Fruit fly (Drosophila melanogaster) whole organism: ENCODE results near the gene CG31832.

Experiments used
- CG8478 ChIP-seq: fragments of >200 bp; optimal IDR thresholded peaks from 2 replicates; lab custom pipeline; 2018; ENCODE audit warnings: inconsistent platforms
- Dll ChIP-seq: fragments of >200 bp; optimal IDR thresholded peaks from 2 replicates; lab custom pipeline; 2017
- EcR ChIP-seq, 2 experiments: fragments of >200 bp; optimal IDR thresholded peaks; 2 replicates each; lab custom pipeline; 2017; ENCODE audit warnings: missing biosample characterization in 2 of 2, missing genetic modification characterization in 2 of 2, missing genetic modification reagents in 2 of 2
- pan ChIP-seq: fragments of >200 bp; optimal IDR thresholded peaks from 2 replicates; lab custom pipeline; 2017
- psq ChIP-seq: fragments of >200 bp; optimal IDR thresholded peaks from 2 replicates; lab custom pipeline; 2017
- usp ChIP-seq: fragments of >200 bp; optimal IDR thresholded peaks from 2 replicates; lab custom pipeline; 2017; ENCODE audit warnings: missing biosample characterization, missing genetic modification characterization, mixed read lengths

Gene CG31832

DNA sequence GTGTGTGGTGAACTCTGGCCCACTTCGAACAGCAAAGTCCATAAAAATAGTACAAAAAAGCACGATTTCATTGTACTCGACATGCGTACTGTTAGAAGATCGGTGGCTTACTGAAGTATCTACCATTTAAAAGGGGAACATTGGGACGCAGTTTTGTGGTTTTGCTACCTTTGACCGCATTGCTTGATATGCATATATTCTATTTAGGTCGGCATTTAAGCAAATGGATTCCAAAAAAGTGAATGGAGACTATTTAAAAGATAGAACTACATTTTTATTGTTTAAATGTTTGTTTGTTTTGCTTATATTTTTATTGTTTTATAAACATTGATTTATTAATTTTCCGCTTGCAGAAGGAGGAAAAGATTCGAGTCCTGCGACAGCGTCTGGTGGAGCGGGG lies at the start of gene CG31832:
Gene CG31832 (minus strand): TSS at position 101 of the 400 bp plus-strand sequence.
- TF ChIP-seq EcR (GFP tag; optimal IDR thresholded peaks at IDR 0.05; lab: Kevin White, UChicago) = no peak
- no peak for TF ChIP-seq psq (lab: Kevin White, UChicago)
- TF ChIP-seq Dll (lab: Kevin White, UChicago) = no peak
- no peak for TF ChIP-seq usp
- TF ChIP-seq pan (lab: Kevin White, UChicago) = no peak
- no peak for TF ChIP-seq CG8478 (lab: Kevin White, UChicago)

DNA sequence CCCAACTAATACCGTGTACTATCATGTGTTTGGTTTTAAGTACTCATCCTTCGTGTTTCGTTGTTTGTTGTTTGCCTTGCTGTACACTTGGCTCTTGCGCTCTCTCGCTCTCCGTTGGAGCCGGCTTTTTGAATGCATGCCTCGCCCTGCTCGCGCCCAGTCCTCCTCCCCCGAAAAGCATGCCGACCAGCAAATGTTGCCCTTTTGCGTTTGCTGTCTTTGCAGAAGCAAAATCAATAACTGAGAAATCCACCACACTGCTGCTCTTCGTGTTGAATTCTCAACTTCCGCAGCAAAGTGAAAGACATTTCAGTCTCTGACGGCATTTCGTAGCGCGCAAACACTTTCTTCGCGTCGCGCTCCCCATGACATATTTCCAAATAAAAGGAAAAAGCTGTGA lies 42.9 kb upstream of the CG31832 start, which contains the start of gene wwk:
Gene wwk (plus strand): TSS at position 312 of the 400 bp plus-strand sequence.
- TF ChIP-seq psq (lab: Kevin White, UChicago) (no peak), EcR (GFP tag; optimal IDR thresholded peaks at IDR 0.05; lab: Kevin White, UChicago) (no peak), usp (no peak), Dll (lab: Kevin White, UChicago) (no peak), CG8478 (lab: Kevin White, UChicago) (no peak), pan (lab: Kevin White, UChicago) (no peak)

DNA sequence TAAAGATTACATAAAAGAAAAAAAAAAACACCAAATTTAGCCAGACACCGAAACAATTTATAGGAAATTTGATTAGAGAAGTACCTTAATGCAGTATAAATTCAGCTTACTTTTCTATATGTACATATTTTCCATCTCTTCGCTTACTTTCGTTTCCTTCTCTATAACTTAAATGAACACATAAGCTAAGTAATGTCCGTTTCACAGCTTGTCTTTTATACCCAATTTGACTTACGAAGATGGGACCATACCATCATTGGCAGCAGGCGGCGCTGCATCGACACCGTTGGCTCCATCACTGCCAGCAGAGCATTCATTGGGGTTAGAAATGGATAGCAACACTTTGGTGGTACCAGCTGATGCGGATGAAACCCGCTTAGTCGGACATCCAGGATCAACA lies 38.7 kb upstream of the CG31832 start, which contains the start of gene vig:
Gene vig (minus strand): TSS at position 101 of the 400 bp plus-strand sequence.
- TF ChIP-seq CG8478 (lab: Kevin White, UChicago) (no peak), pan (lab: Kevin White, UChicago) (no peak), psq (lab: Kevin White, UChicago) (no peak), EcR (GFP tag; optimal IDR thresholded peaks at IDR 0.05; lab: Kevin White, UChicago) (no peak), Dll (lab: Kevin White, UChicago) (no peak), usp (no peak)

- TF ChIP-seq EcR (GFP tag; optimal IDR thresholded peaks at IDR 0.05; lab: Kevin White, UChicago) (no peak), psq (lab: Kevin White, UChicago) (no peak), Dll (lab: Kevin White, UChicago) (no peak), usp (no peak), CG8478 (lab: Kevin White, UChicago) (no peak), pan (lab: Kevin White, UChicago) (no peak)
Measured at dm6 chr2L:15067832-15068231, 36.3 kb upstream of the CG31832 start.

dm6 chr2L:15066141-15066540 lies 34.6 kb upstream of the CG31832 start:
- TF ChIP-seq usp (no peak), EcR (GFP tag; optimal IDR thresholded peaks at IDR 0.05; lab: Kevin White, UChicago) (no peak), CG8478 (lab: Kevin White, UChicago) (no peak), Dll (lab: Kevin White, UChicago) (no peak), pan (lab: Kevin White, UChicago) (no peak), psq (lab: Kevin White, UChicago) (no peak)

dm6 chr2L:15065663-15066062 lies 34.1 kb upstream of the CG31832 start:
- TF ChIP-seq CG8478 (lab: Kevin White, UChicago) = no peak
- TF ChIP-seq pan (lab: Kevin White, UChicago) = no peak
- TF ChIP-seq Dll (lab: Kevin White, UChicago) = no peak
- TF ChIP-seq usp = no peak

DNA sequence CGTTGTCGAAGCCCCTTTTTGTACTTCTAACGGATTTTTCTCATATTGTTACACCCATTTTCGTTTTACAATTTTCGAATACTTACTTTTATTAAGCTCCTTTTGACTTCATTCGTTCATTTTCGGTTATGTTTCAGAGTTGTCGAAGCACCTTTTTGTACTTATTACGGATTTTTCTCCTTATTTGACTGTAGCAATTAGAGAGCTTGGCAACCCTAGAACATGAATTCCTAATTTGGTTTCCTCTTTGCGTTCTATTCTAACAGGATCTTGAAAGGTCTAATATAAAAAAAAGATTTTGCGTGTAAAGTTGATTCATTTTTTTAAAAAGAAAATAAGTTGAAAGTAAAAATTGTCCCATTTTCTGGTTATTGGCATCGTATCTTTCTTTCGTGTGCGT lies 30.5 kb upstream of the CG31832 start:
- no peak for TF ChIP-seq pan (lab: Kevin White, UChicago)
- TF ChIP-seq psq (lab: Kevin White, UChicago) = no peak
- no peak for TF ChIP-seq EcR (GFP tag; optimal IDR thresholded peaks at IDR 0.05; lab: Kevin White, UChicago)
- TF ChIP-seq Dll (lab: Kevin White, UChicago) = no peak
- TF ChIP-seq CG8478 (lab: Kevin White, UChicago) = no peak
- no peak for TF ChIP-seq usp

DNA sequence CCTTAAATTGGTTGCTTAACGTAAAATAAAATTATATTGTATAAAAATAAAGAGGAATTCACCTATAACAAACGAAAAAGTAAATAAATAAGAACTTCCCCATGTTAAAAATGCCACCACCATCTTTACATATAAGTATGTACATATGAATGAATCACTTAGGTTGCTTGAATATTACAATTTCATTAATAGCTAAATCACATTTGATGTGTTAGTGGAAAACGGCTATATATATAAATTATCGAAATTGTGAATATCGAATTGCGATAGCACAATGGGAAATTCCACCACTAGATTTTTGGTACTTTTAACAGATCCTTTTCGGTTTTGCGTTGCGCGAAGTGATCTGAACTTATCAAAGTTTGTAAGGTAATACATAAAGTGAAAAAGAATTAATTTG lies 29.8 kb upstream of the CG31832 start, which contains the start of the genes solo and vas:
Gene solo (plus strand): TSS at position 289 of the 400 bp plus-strand sequence.
Gene vas (plus strand): TSS at position 289 of the 400 bp plus-strand sequence.
- no peak for TF ChIP-seq CG8478 (lab: Kevin White, UChicago)
- TF ChIP-seq usp = no peak
- TF ChIP-seq Dll (lab: Kevin White, UChicago) = no peak
- no peak for TF ChIP-seq pan (lab: Kevin White, UChicago)
- no peak for TF ChIP-seq psq (lab: Kevin White, UChicago)
- TF ChIP-seq EcR (GFP tag; optimal IDR thresholded peaks at IDR 0.05; lab: Kevin White, UChicago) = no peak

- no peak for TF ChIP-seq EcR (GFP tag; optimal IDR thresholded peaks at IDR 0.05; lab: Kevin White, UChicago)
- TF ChIP-seq CG8478 (lab: Kevin White, UChicago) = no peak
- TF ChIP-seq usp = no peak
- TF ChIP-seq pan (lab: Kevin White, UChicago) = no peak
- no peak for TF ChIP-seq psq (lab: Kevin White, UChicago)
- no peak for TF ChIP-seq Dll (lab: Kevin White, UChicago)
Measured at dm6 chr2L:15060580-15061005, 29.0 kb upstream of the CG31832 start, which contains the start of gene TfIIS. TfIIS (minus strand) TSS chr2L:15060757.

- TF ChIP-seq EcR (GFP tag; optimal IDR thresholded peaks at IDR 0.05; lab: Kevin White, UChicago) = no peak
Measured at dm6 chr2L:15059000-15059399, 27.4 kb upstream of the CG31832 start.

DNA sequence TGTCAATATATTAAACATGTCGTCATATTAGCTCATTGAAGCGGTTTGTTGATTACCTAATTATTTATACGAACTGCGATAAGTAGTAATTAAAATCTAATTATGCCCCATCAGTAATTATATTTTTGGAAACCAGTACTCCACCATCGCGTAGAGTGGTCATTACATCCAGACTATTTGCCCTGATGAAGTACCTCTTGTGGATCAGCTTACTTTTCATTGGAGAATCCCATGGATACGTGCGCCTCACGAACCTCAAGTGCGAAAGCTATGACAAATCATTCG lies 26.5 kb upstream of the CG31832 start, which contains the start of gene CG33679:
Gene CG33679 (plus strand): TSS at position 186 of the 285 bp plus-strand sequence.
- no peak for TF ChIP-seq Dll (lab: Kevin White, UChicago)
- TF ChIP-seq CG8478 (lab: Kevin White, UChicago) = no peak
- no peak for TF ChIP-seq usp
- TF ChIP-seq pan (lab: Kevin White, UChicago) = no peak
- no peak for TF ChIP-seq psq (lab: Kevin White, UChicago)
- TF ChIP-seq EcR (GFP tag; optimal IDR thresholded peaks at IDR 0.05; lab: Kevin White, UChicago) = no peak

- TF ChIP-seq Dll (lab: Kevin White, UChicago) (no peak), EcR (GFP tag; optimal IDR thresholded peaks at IDR 0.05; lab: Kevin White, UChicago) (peak in 1 of 2 experiments; percentile 77)
Measured at dm6 chr2L:15057225-15058117, 25.9 kb upstream of the CG31832 start, which contains the start of gene ck. ck (minus strand) TSS chr2L:15057862.
